Worm (Caenorhabditis elegans) whole organism, L1 larva: ENCODE measurements around the gene Y62H9A.7.

ENCODE experiments used
- C16A3.4 ChIP-seq: fragments of 150-350 bp; optimal IDR thresholded peaks from 2 replicates; lab custom pipeline; 2014; ENCODE audit warnings: missing biosample characterization, missing genetic modification characterization
- C34B4.2 ChIP-seq: sonication (generic microtip); optimal IDR thresholded peaks from 2 replicates; lab custom pipeline; 2017; ENCODE audit warnings: mild to moderate bottlenecking, missing genetic modification characterization, missing compliant biosample characterization
- F16B12.6 ChIP-seq: fragments of 150-350 bp; optimal IDR thresholded peaks from 2 replicates; lab custom pipeline; 2014; ENCODE audit warnings: missing biosample characterization, missing genetic modification characterization
- aha-1 ChIP-seq: fragments of 150-350 bp; optimal IDR thresholded peaks from 2 replicates; lab custom pipeline; 2014; ENCODE audit warnings: missing biosample characterization, missing genetic modification characterization
- blmp-1 ChIP-seq: fragments of 150-350 bp; optimal IDR thresholded peaks from 2 replicates; lab custom pipeline; 2014; ENCODE audit warnings: missing biosample characterization, missing genetic modification characterization
- ceh-8 ChIP-seq: fragments of 200-800 bp; sonication (Bioruptor generic); optimal IDR thresholded peaks from 2 replicates; lab custom pipeline; 2018; ENCODE audit warnings: mild to moderate bottlenecking, missing genetic modification characterization, moderate library complexity, missing compliant biosample characterization
- ceh-82 ChIP-seq, 3 experiments: fragments of 150-350 bp in 1 of 3; sonication (generic microtip) in 2 of 3; optimal IDR thresholded peaks; 2 replicates each; lab custom pipeline; 2014 to 2017; ENCODE audit warnings: missing biosample characterization in 3 of 3, missing genetic modification characterization in 3 of 3
- ceh-88 ChIP-seq: fragments of 200-800 bp; sonication (Bioruptor generic); IDR thresholded peaks from 2 replicates; pipeline ENCODE4 v1.3.6; 2022; ENCODE audit warnings: missing genetic modification characterization, missing compliant biosample characterization
- ceh-90 ChIP-seq: sonication (generic microtip); optimal IDR thresholded peaks from 2 replicates; lab custom pipeline; 2016; ENCODE audit warnings: missing genetic modification characterization, missing compliant biosample characterization
- ces-1 ChIP-seq: fragments of 150-350 bp; optimal IDR thresholded peaks from 2 replicates; lab custom pipeline; 2014; ENCODE audit warnings: missing biosample characterization, missing genetic modification reagents, missing genetic modification characterization
- dsc-1 ChIP-seq: sonication (generic microtip); optimal IDR thresholded peaks from 2 replicates; lab custom pipeline; 2016; ENCODE audit warnings: mild to moderate bottlenecking, missing genetic modification characterization, missing compliant biosample characterization
- efl-1 ChIP-seq, 4 experiments: fragments of 150-350 bp; optimal IDR thresholded peaks in 3 of 4; peaks in 1 of 4; 1 replicate in 1 of 4; 2 replicates in 3 of 4; lab custom pipeline; 2014; ENCODE audit warnings: missing biosample characterization in 2 of 4, missing genetic modification characterization in 2 of 4, missing genetic modification reagents in 2 of 4
- egl-13 ChIP-seq: sonication (generic microtip); optimal IDR thresholded peaks from 2 replicates; lab custom pipeline; 2016; ENCODE audit warnings: missing genotype, missing genetic modification reagents, missing genetic modification characterization, missing compliant biosample characterization
- egl-27 ChIP-seq, 2 experiments: fragments of 150-350 bp in 1 of 2; sonication (generic microtip); optimal IDR thresholded peaks; 3 replicates each; lab custom pipeline; 2017 to 2018; ENCODE audit warnings: missing biosample characterization in 2 of 2, missing genetic modification characterization in 2 of 2, missing genetic modification reagents in 2 of 2
- elt-3 ChIP-seq, 6 experiments: fragments of 150-350 bp in 1 of 6; sonication (generic microtip); optimal IDR thresholded peaks; 2 replicates each; lab custom pipeline; 2017 to 2018; ENCODE audit warnings: missing biosample characterization in 6 of 6, missing genetic modification characterization in 6 of 6, inconsistent platforms in 1 of 6
- ets-5 ChIP-seq: fragments of 200-800 bp; sonication (Bioruptor generic); IDR thresholded peaks from 2 replicates; pipeline ENCODE4 v1.3.6; 2022; ENCODE audit warnings: missing genetic modification characterization, missing compliant biosample characterization
- fkh-10 ChIP-seq: sonication (generic microtip); optimal IDR thresholded peaks from 2 replicates; lab custom pipeline; 2017; ENCODE audit warnings: missing biosample characterization, missing genetic modification reagents, missing genetic modification characterization
- fkh-8 ChIP-seq: sonication (generic microtip); optimal IDR thresholded peaks from 2 replicates; lab custom pipeline; 2016; ENCODE audit warnings: mild to moderate bottlenecking, missing genetic modification characterization, missing compliant biosample characterization
- fos-1 ChIP-seq: fragments of 150-350 bp; optimal IDR thresholded peaks from 2 replicates; lab custom pipeline; 2014; ENCODE audit warnings: missing biosample characterization, missing genetic modification characterization
- hlh-4 ChIP-seq: sonication (generic microtip); optimal IDR thresholded peaks from 2 replicates; lab custom pipeline; 2016; ENCODE audit warnings: mild to moderate bottlenecking, missing genetic modification characterization, missing compliant biosample characterization
- irx-1 ChIP-seq: sonication (generic microtip); optimal IDR thresholded peaks from 2 replicates; lab custom pipeline; 2016; ENCODE audit warnings: missing genetic modification characterization, missing compliant biosample characterization
- isw-1 ChIP-seq: fragments of 200-800 bp; sonication (Bioruptor generic); IDR thresholded peaks from 2 replicates; pipeline ENCODE4 v1.3.6; 2022; ENCODE audit warnings: missing genetic modification characterization, missing compliant biosample characterization
- lin-14 ChIP-seq: fragments of 200-800 bp; sonication (Bioruptor generic); optimal IDR thresholded peaks from 2 replicates; lab custom pipeline; 2018; ENCODE audit warnings: mild to moderate bottlenecking, missing genetic modification characterization, moderate library complexity, missing compliant biosample characterization
- lir-3 ChIP-seq: sonication (generic microtip); optimal IDR thresholded peaks from 2 replicates; lab custom pipeline; 2016; ENCODE audit warnings: mild to moderate bottlenecking, missing genetic modification characterization, moderate library complexity, missing compliant biosample characterization; ENCODE audit not compliant: poor library complexity
- mef-2 ChIP-seq: fragments of 150-350 bp; optimal IDR thresholded peaks from 2 replicates; lab custom pipeline; 2014; ENCODE audit warnings: missing biosample characterization, missing genetic modification characterization
- nhr-237 ChIP-seq: fragments of 150-350 bp; optimal IDR thresholded peaks from 2 replicates; lab custom pipeline; 2014; ENCODE audit warnings: missing biosample characterization, missing genetic modification characterization
- nhr-47 ChIP-seq: sonication (generic microtip); optimal IDR thresholded peaks from 2 replicates; lab custom pipeline; 2016; ENCODE audit warnings: mild to moderate bottlenecking, missing genetic modification characterization, moderate library complexity, missing compliant biosample characterization
- nhr-76 ChIP-seq: sonication (generic microtip); optimal IDR thresholded peaks from 2 replicates; lab custom pipeline; 2017; ENCODE audit warnings: missing biosample characterization, missing genetic modification characterization
- nhr-90 ChIP-seq: sonication (generic microtip); optimal IDR thresholded peaks from 2 replicates; lab custom pipeline; 2016; ENCODE audit warnings: mild to moderate bottlenecking, missing genetic modification characterization, missing compliant biosample characterization; ENCODE audit not compliant: poor library complexity
- pag-3 ChIP-seq: sonication (generic microtip); optimal IDR thresholded peaks from 2 replicates; lab custom pipeline; 2017; ENCODE audit warnings: missing genetic modification characterization, mild to moderate bottlenecking, missing compliant biosample characterization, antibody characterized with exemption, borderline replicate concordance; ENCODE audit not compliant: insufficient read depth
- pax-3 ChIP-seq: fragments of 200-800 bp; sonication (Bioruptor generic); optimal IDR thresholded peaks from 2 replicates; lab custom pipeline; 2018; ENCODE audit warnings: mild to moderate bottlenecking, missing genetic modification characterization, moderate library complexity, missing compliant biosample characterization
- rnt-1 ChIP-seq: sonication (generic microtip); optimal IDR thresholded peaks from 2 replicates; lab custom pipeline; 2016; ENCODE audit warnings: mild to moderate bottlenecking, missing genetic modification characterization, moderate library complexity, missing compliant biosample characterization
- skn-1 ChIP-seq: fragments of 150-350 bp; optimal IDR thresholded peaks from 2 replicates; lab custom pipeline; 2014; ENCODE audit warnings: missing biosample characterization, missing genetic modification characterization
- sup-37 ChIP-seq: fragments of 200-800 bp; sonication (Bioruptor generic); optimal IDR thresholded peaks from 2 replicates; lab custom pipeline; 2018; ENCODE audit warnings: mild to moderate bottlenecking, missing genetic modification characterization, missing compliant biosample characterization
- tlp-1 ChIP-seq: fragments of 150-350 bp; optimal IDR thresholded peaks from 2 replicates; lab custom pipeline; 2014; ENCODE audit warnings: missing biosample characterization, missing genetic modification characterization
- unc-130 ChIP-seq: fragments of 150-350 bp; optimal IDR thresholded peaks from 2 replicates; lab custom pipeline; 2017; ENCODE audit warnings: missing biosample characterization, missing genetic modification characterization, inconsistent platforms
- unc-86 ChIP-seq: sonication (generic microtip); optimal IDR thresholded peaks from 2 replicates; lab custom pipeline; 2016; ENCODE audit warnings: missing genetic modification characterization, missing compliant biosample characterization
- unc-98 ChIP-seq: fragments of 200-800 bp; sonication (Bioruptor generic); IDR thresholded peaks from 2 replicates; pipeline ENCODE4 v1.3.6; 2022; ENCODE audit warnings: missing genetic modification characterization, missing compliant biosample characterization
- xbp-1 ChIP-seq: sonication (generic microtip); optimal IDR thresholded peaks from 2 replicates; lab custom pipeline; 2016; ENCODE audit warnings: missing genetic modification characterization, missing compliant biosample characterization
- ztf-4 ChIP-seq: fragments of 150-350 bp; optimal IDR thresholded peaks from 2 replicates; lab custom pipeline; 2014; ENCODE audit warnings: missing biosample characterization, missing genetic modification characterization

Y62H9A.7 gene

ce11 chrX:11902661-11903060 lies 17.2 kb upstream of the Y62H9A.7 start, which contains the start of gene Y62H9A.10:
TSS of gene Y62H9A.10 (minus strand) at chrX:11902761.
- no peak for TF ChIP-seq ceh-82 (tag; optimal IDR thresholded peaks at IDR 0.05; lab: Kevin White, UChicago)
- TF ChIP-seq xbp-1, result no peak
- no peak for TF ChIP-seq fkh-8 (tag; lab: Kevin White, UChicago)
- TF ChIP-seq irx-1 (tag; lab: Kevin White, UChicago), result no peak
- no peak for TF ChIP-seq aha-1 (tag; lab: Kevin White, UChicago)
- TF ChIP-seq ceh-88 (GFP tag; lab: Robert Waterston, UW), result no peak
- TF ChIP-seq nhr-76 (tag; lab: Kevin White, UChicago), result no peak
- no peak for TF ChIP-seq fos-1 (tag; lab: Kevin White, UChicago)
- no peak for TF ChIP-seq pax-3 (tag; lab: Kevin White, UChicago)
- TF ChIP-seq isw-1 (GFP tag; lab: Robert Waterston, UW), result no peak
- TF ChIP-seq mef-2, result no peak
- TF ChIP-seq egl-13, result no peak
- TF ChIP-seq unc-86 (tag; lab: Kevin White, UChicago), result no peak
- no peak for TF ChIP-seq nhr-237 (tag; lab: Kevin White, UChicago)
- no peak for TF ChIP-seq egl-27 (tag; optimal IDR thresholded peaks at IDR 0.05; lab: Kevin White, UChicago)
- no peak for TF ChIP-seq ceh-8 (GFP tag; lab: Kevin White, UChicago)
- TF ChIP-seq, all 84 proteins: peak for 0

- TF ChIP-seq F16B12.6 (tag; lab: Kevin White, UChicago), result no peak
- TF ChIP-seq efl-1 (optimal IDR thresholded peaks at IDR 0.05; lab: Kevin White, UChicago), result peak in 1 of 2 experiments; percentile 0
- TF ChIP-seq efl-1 (GFP tag; optimal IDR thresholded peaks at IDR 0.05 in 1 of 2; lab: Kevin White, UChicago), result no peak
- no peak for TF ChIP-seq skn-1 (tag; lab: Kevin White, UChicago)
- TF ChIP-seq ceh-82 (tag; optimal IDR thresholded peaks at IDR 0.05; lab: Kevin White, UChicago), result peak in 1 of 3 experiments; percentile 18
- no peak for TF ChIP-seq ztf-4
- no peak for TF ChIP-seq C16A3.4 (tag; lab: Kevin White, UChicago)
- peak; percentile 47 for TF ChIP-seq dsc-1 (tag; lab: Kevin White, UChicago)
- no peak for TF ChIP-seq fos-1 (tag; lab: Kevin White, UChicago)
- TF ChIP-seq elt-3 (tag; optimal IDR thresholded peaks at IDR 0.05; lab: Kevin White, UChicago), result no peak
- TF ChIP-seq fkh-8 (tag; lab: Kevin White, UChicago), result no peak
- TF ChIP-seq lin-14 (GFP tag; lab: Kevin White, UChicago), result no peak
- no peak for TF ChIP-seq hlh-4 (tag; lab: Kevin White, UChicago)
- no peak for TF ChIP-seq nhr-237 (tag; lab: Kevin White, UChicago)
- no peak for TF ChIP-seq blmp-1
- TF ChIP-seq tlp-1 (tag; lab: Kevin White, UChicago), result no peak
- TF ChIP-seq fkh-10 (GFP tag; lab: Kevin White, UChicago), result peak; percentile 15
- TF ChIP-seq nhr-90 (tag; lab: Kevin White, UChicago), result no peak
- TF ChIP-seq mef-2, result no peak
- no peak for TF ChIP-seq lir-3 (tag; lab: Kevin White, UChicago)
- TF ChIP-seq unc-98 (GFP tag; lab: Robert Waterston, UW), result no peak
- no peak for TF ChIP-seq C34B4.2 (tag; lab: Kevin White, UChicago)
- no peak for TF ChIP-seq ces-1 (GFP tag; lab: Kevin White, UChicago)
- no peak for TF ChIP-seq unc-130 (tag; lab: Kevin White, UChicago)
- no peak for TF ChIP-seq pag-3 (tag; lab: Kevin White, UChicago)
- no peak for TF ChIP-seq xbp-1
- no peak for TF ChIP-seq sup-37 (GFP tag; lab: Kevin White, UChicago)
- no peak for TF ChIP-seq ceh-90 (tag; lab: Kevin White, UChicago)
- TF ChIP-seq nhr-47 (tag; lab: Kevin White, UChicago), result peak; percentile 41
Measured at ce11 chrX:11899031-11899430, 13.6 kb upstream of the Y62H9A.7 start.

DNA sequence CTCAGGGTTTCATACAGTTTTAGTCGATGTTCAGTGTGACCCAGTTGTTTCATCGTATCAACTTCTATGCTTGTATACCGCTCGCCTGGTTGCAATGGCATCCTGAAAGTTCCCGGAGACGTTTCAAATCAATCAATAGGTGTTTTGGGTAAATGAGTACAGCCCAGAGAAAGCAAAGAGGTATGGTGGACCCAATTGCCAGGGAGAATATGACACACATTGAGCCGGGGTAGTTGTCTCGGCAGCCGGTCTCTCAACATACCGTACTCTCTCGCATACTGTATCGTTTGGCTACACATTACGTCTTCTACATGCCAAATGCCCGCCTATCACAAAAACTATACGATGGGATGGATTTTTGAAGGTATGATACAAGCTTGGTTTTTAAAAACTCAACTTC lies 12.6 kb upstream of the Y62H9A.7 start, which contains the start of gene Y62H9A.9:
Gene Y62H9A.9, minus strand, starts transcription at position 101 of the 400 bp plus-strand sequence.
- TF ChIP-seq ets-5 (GFP tag; lab: Robert Waterston, UW) (0 out of 2 replicates have a peak, but pooled peaks have one; percentile 48), nhr-47 (tag; lab: Kevin White, UChicago) (no peak), F16B12.6 (tag; lab: Kevin White, UChicago) (no peak), rnt-1 (tag; lab: Kevin White, UChicago) (no peak)
